Worm (Caenorhabditis elegans) whole organism, L4/young adult: ENCODE measurements around the gene col-93.

Source experiments
- dao-5 ChIP-seq: sonication (generic microtip); optimal IDR thresholded peaks from 2 replicates; lab custom pipeline; 2016; ENCODE audit warnings: missing genotype, missing genetic modification characterization, moderate library complexity, missing compliant biosample characterization
- him-1 ChIP-seq: sonication (generic microtip); optimal IDR thresholded peaks from 2 replicates; lab custom pipeline; 2016; ENCODE audit warnings: missing genotype, missing genetic modification reagents, missing genetic modification characterization, missing compliant biosample characterization

- TF ChIP-seq dao-5 (no peak), him-1 (tag; lab: Kevin White, UChicago) (no peak)
Observed at ce11 chrIII:11025138-11025537, 39.7 kb upstream of the col-93 start.
